Worm (Caenorhabditis elegans) whole organism, early embryonic: ENCODE results near the gene F56B3.2.

Source experiments
- B0310.2 ChIP-seq: sonication (generic microtip); optimal IDR thresholded peaks from 2 replicates; lab custom pipeline; 2016; ENCODE audit warnings: mild to moderate bottlenecking, missing genetic modification characterization, missing compliant biosample characterization
- F13C5.2 ChIP-seq: sonication (generic microtip); optimal IDR thresholded peaks from 2 replicates; lab custom pipeline; 2017; ENCODE audit warnings: mild to moderate bottlenecking, missing genetic modification characterization, inconsistent platforms, missing compliant biosample characterization
- aly-1 ChIP-seq: sonication (generic microtip); optimal IDR thresholded peaks from 2 replicates; lab custom pipeline; 2016; ENCODE audit warnings: missing genetic modification characterization, missing compliant biosample characterization
- ama-1 ChIP-seq: fragments of 150-350 bp; optimal IDR thresholded peaks from 2 replicates; lab custom pipeline; 2014
- ceh-13 ChIP-seq: fragments of 200-800 bp; sonication (Bioruptor generic); optimal IDR thresholded peaks from 2 replicates; lab custom pipeline; 2018; ENCODE audit warnings: mild to moderate bottlenecking, missing genetic modification characterization, missing compliant biosample characterization
- ceh-36 ChIP-seq: sonication (generic microtip); optimal IDR thresholded peaks from 2 replicates; lab custom pipeline; 2016; ENCODE audit warnings: missing genetic modification characterization, inconsistent platforms, missing compliant biosample characterization
- ets-7 ChIP-seq: sonication (generic microtip); optimal IDR thresholded peaks from 2 replicates; lab custom pipeline; 2016; ENCODE audit warnings: missing genotype, missing genetic modification characterization, missing compliant biosample characterization
- flt-1 ChIP-seq: fragments of 200-800 bp; sonication (Bioruptor generic); IDR thresholded peaks from 2 replicates; pipeline ENCODE4 v1.3.6; 2022; ENCODE audit warnings: missing genetic modification characterization, missing compliant biosample characterization
- hmbx-1 ChIP-seq: sonication (generic microtip); optimal IDR thresholded peaks from 2 replicates; lab custom pipeline; 2016; ENCODE audit warnings: mild to moderate bottlenecking, missing genetic modification characterization, missing compliant biosample characterization
- hmg-4 ChIP-seq: fragments of 200-800 bp; sonication (Bioruptor generic); optimal IDR thresholded peaks from 2 replicates; lab custom pipeline; 2018; ENCODE audit warnings: mild to moderate bottlenecking, missing genetic modification characterization, missing compliant biosample characterization
- hnd-1 ChIP-seq: sonication (generic microtip); optimal IDR thresholded peaks from 2 replicates; lab custom pipeline; 2016; ENCODE audit warnings: missing genetic modification characterization, missing compliant biosample characterization
- pes-1 ChIP-seq: fragments of 200-800 bp; sonication (Bioruptor generic); IDR thresholded peaks from 2 replicates; pipeline ENCODE4 v1.3.6; 2022; ENCODE audit warnings: missing genetic modification reagents, missing genetic modification characterization, missing compliant biosample characterization
- scrt-1 ChIP-seq: fragments of 200-800 bp; sonication (Bioruptor generic); IDR thresholded peaks from 2 replicates; pipeline ENCODE4 v1.3.6; 2022; ENCODE audit warnings: missing genetic modification characterization, missing compliant biosample characterization
- sea-1 ChIP-seq: fragments of 200-800 bp; sonication (Bioruptor generic); conservative IDR thresholded peaks from 2 replicates; pipeline ENCODE4 v1.3.6; 2022; ENCODE audit warnings: missing genetic modification characterization, missing compliant biosample characterization
- tbx-11 ChIP-seq: fragments of 200-800 bp; sonication (Bioruptor generic); IDR thresholded peaks from 2 replicates; pipeline ENCODE4 v1.3.6; 2022; ENCODE audit warnings: missing genetic modification characterization, missing compliant biosample characterization
- tbx-37 ChIP-seq: fragments of 200-800 bp; sonication (Bioruptor generic); conservative IDR thresholded peaks from 2 replicates; pipeline ENCODE4 v1.3.6; 2022; ENCODE audit warnings: missing genetic modification reagents, missing genetic modification characterization, missing compliant biosample characterization
- tra-4 ChIP-seq: sonication (generic microtip); optimal IDR thresholded peaks from 2 replicates; lab custom pipeline; 2017; ENCODE audit warnings: missing genetic modification characterization, missing compliant biosample characterization

Gene F56B3.2

ce11 chrIV:760267-760666, 8.1 kb downstream of the F56B3.2 start, which contains the start of gene gst-40:
Gene gst-40 (plus strand): TSS chrIV:760502.
- no peak for TF ChIP-seq tbx-11 (GFP tag; lab: Robert Waterston, UW)
- TF ChIP-seq hmg-4 (GFP tag; lab: Kevin White, UChicago): no peak
- TF ChIP-seq ceh-13 (GFP tag; lab: Kevin White, UChicago): no peak
- no peak for TF ChIP-seq hnd-1 (tag; lab: Kevin White, UChicago)

- TF ChIP-seq sea-1 (GFP tag; lab: Robert Waterston, UW) (no peak), ceh-36 (tag; lab: Kevin White, UChicago) (no peak), ama-1 (lab: Kevin White, UChicago) (no peak), pes-1 (GFP tag; lab: Robert Waterston, UW) (no peak), hmbx-1 (no peak), scrt-1 (no peak), aly-1 (tag; lab: Kevin White, UChicago) (no peak), F13C5.2 (tag; lab: Kevin White, UChicago) (no peak), hmg-4 (GFP tag; lab: Kevin White, UChicago) (no peak), B0310.2 (no peak), flt-1 (GFP tag; lab: Robert Waterston, UW) (no peak), tbx-11 (GFP tag; lab: Robert Waterston, UW) (no peak), tra-4 (tag; lab: Kevin White, UChicago) (no peak), ets-7 (no peak), hnd-1 (tag; lab: Kevin White, UChicago) (no peak), ceh-13 (GFP tag; lab: Kevin White, UChicago) (no peak)
Observed at ce11 chrIV:757548-757947, 10.8 kb downstream of the F56B3.2 start.

ce11 chrIV:756956-757355, 11.4 kb downstream of the F56B3.2 start:
- no peak for TF ChIP-seq tbx-11 (GFP tag; lab: Robert Waterston, UW)
- TF ChIP-seq B0310.2: no peak
- no peak for TF ChIP-seq ets-7
- TF ChIP-seq ceh-36 (tag; lab: Kevin White, UChicago): no peak
- TF ChIP-seq scrt-1: no peak
- TF ChIP-seq hmg-4 (GFP tag; lab: Kevin White, UChicago): no peak
- no peak for TF ChIP-seq sea-1 (GFP tag; lab: Robert Waterston, UW)
- TF ChIP-seq F13C5.2 (tag; lab: Kevin White, UChicago): no peak
- no peak for TF ChIP-seq tbx-37 (GFP tag; lab: Robert Waterston, UW)
- TF ChIP-seq flt-1 (GFP tag; lab: Robert Waterston, UW): no peak
- no peak for TF ChIP-seq pes-1 (GFP tag; lab: Robert Waterston, UW)
- TF ChIP-seq hmbx-1: no peak
- TF ChIP-seq tra-4 (tag; lab: Kevin White, UChicago): no peak
- no peak for TF ChIP-seq ama-1 (lab: Kevin White, UChicago)
- no peak for TF ChIP-seq ceh-13 (GFP tag; lab: Kevin White, UChicago)
- no peak for TF ChIP-seq hnd-1 (tag; lab: Kevin White, UChicago)
- no peak for TF ChIP-seq aly-1 (tag; lab: Kevin White, UChicago)

ce11 chrIV:756421-756820, 12.0 kb downstream of the F56B3.2 start, which contains the start of gene srt-23:
Gene srt-23 (plus strand): TSS chrIV:756721.
- TF ChIP-seq scrt-1 (no peak), tra-4 (tag; lab: Kevin White, UChicago) (no peak), ets-7 (no peak), B0310.2 (no peak), sea-1 (GFP tag; lab: Robert Waterston, UW) (no peak), tbx-11 (GFP tag; lab: Robert Waterston, UW) (no peak), pes-1 (GFP tag; lab: Robert Waterston, UW) (no peak), tbx-37 (GFP tag; lab: Robert Waterston, UW) (no peak)

- TF ChIP-seq tra-4 (tag; lab: Kevin White, UChicago) (no peak), aly-1 (tag; lab: Kevin White, UChicago) (no peak), tbx-11 (GFP tag; lab: Robert Waterston, UW) (no peak), sea-1 (GFP tag; lab: Robert Waterston, UW) (no peak), pes-1 (GFP tag; lab: Robert Waterston, UW) (no peak), hmbx-1 (no peak), flt-1 (GFP tag; lab: Robert Waterston, UW) (no peak), hnd-1 (tag; lab: Kevin White, UChicago) (no peak), tbx-37 (GFP tag; lab: Robert Waterston, UW) (no peak), hmg-4 (GFP tag; lab: Kevin White, UChicago) (no peak), ceh-13 (GFP tag; lab: Kevin White, UChicago) (no peak), F13C5.2 (tag; lab: Kevin White, UChicago) (no peak), ama-1 (lab: Kevin White, UChicago) (no peak), scrt-1 (no peak), ets-7 (no peak), B0310.2 (no peak), ceh-36 (tag; lab: Kevin White, UChicago) (no peak)
Observed at ce11 chrIV:754357-754972, 13.9 kb downstream of the F56B3.2 start.

ce11 chrIV:749557-749956, 18.8 kb downstream of the F56B3.2 start:
- TF ChIP-seq ama-1 (lab: Kevin White, UChicago) (no peak), pes-1 (GFP tag; lab: Robert Waterston, UW) (no peak)

ce11 chrIV:746333-746732, 22.1 kb downstream of the F56B3.2 start:
- TF ChIP-seq sea-1 (GFP tag; lab: Robert Waterston, UW) (no peak), tbx-11 (GFP tag; lab: Robert Waterston, UW) (no peak)

- TF ChIP-seq flt-1 (GFP tag; lab: Robert Waterston, UW) (no peak), B0310.2 (no peak), tbx-37 (GFP tag; lab: Robert Waterston, UW) (no peak), tra-4 (tag; lab: Kevin White, UChicago) (no peak), tbx-11 (GFP tag; lab: Robert Waterston, UW) (no peak), pes-1 (GFP tag; lab: Robert Waterston, UW) (no peak), ceh-13 (GFP tag; lab: Kevin White, UChicago) (no peak), aly-1 (tag; lab: Kevin White, UChicago) (no peak), hnd-1 (tag; lab: Kevin White, UChicago) (no peak), ets-7 (no peak), ama-1 (lab: Kevin White, UChicago) (no peak), F13C5.2 (tag; lab: Kevin White, UChicago) (no peak), scrt-1 (no peak), hmbx-1 (no peak), hmg-4 (GFP tag; lab: Kevin White, UChicago) (no peak), sea-1 (GFP tag; lab: Robert Waterston, UW) (no peak), ceh-36 (tag; lab: Kevin White, UChicago) (no peak)
Observed at ce11 chrIV:741831-742230, 26.6 kb downstream of the F56B3.2 start.
